Worm (Caenorhabditis elegans): ENCODE results near the gene mpk-2.

Gene mpk-2

ce11 chrII:5154540-5154939 is 50.6 kb downstream of the mpk-2 start, which contains the start of gene srb-12:
Gene srb-12 (minus strand): TSS chrII:5154640.
- TF ChIP-seq sup-37 (GFP tag; optimal IDR thresholded peaks at IDR 0.05) (no peak), ces-1 (GFP tag; optimal IDR thresholded peaks at IDR 0.05) (no peak), irx-1 (tag; optimal IDR thresholded peaks at IDR 0.05) (no peak), zip-4 (GFP tag; optimal IDR thresholded peaks at IDR 0.05) (no peak), pax-3 (tag; optimal IDR thresholded peaks at IDR 0.05) (no peak), ceh-63 (GFP tag; optimal IDR thresholded peaks at IDR 0.05) (no peak), pag-3 (tag; optimal IDR thresholded peaks at IDR 0.05; ENCODE audit: borderline replicate concordance, insufficient read depth) (no peak), mdl-1 (tag; optimal IDR thresholded peaks at IDR 0.05) (no peak), mep-1 (tag; optimal IDR thresholded peaks at IDR 0.05) (no peak), elt-2 (tag; optimal IDR thresholded peaks at IDR 0.05) (no peak), C34B4.2 (tag; optimal IDR thresholded peaks at IDR 0.05) (no peak)

ce11 chrII:5156983-5157382 is 53.1 kb downstream of the mpk-2 start, which contains the start of gene msp-45:
Gene msp-45 (minus strand): TSS chrII:5157083.
- TF ChIP-seq nhr-77 (tag; optimal IDR thresholded peaks at IDR 0.05): no peak
- TF ChIP-seq skn-1 (tag; optimal IDR thresholded peaks at IDR 0.05): no peak
- TF ChIP-seq unc-130 (tag; optimal IDR thresholded peaks at IDR 0.05): no peak
- TF ChIP-seq isw-1 (GFP tag; IDR thresholded peaks at IDR 0.05): no peak
- no peak for TF ChIP-seq mep-1 (tag; optimal IDR thresholded peaks at IDR 0.05)
- no peak for TF ChIP-seq grh-1 (GFP tag; IDR thresholded peaks at IDR 0.05)
- no peak for TF ChIP-seq mab-9 (GFP tag; IDR thresholded peaks at IDR 0.05)
- no peak for TF ChIP-seq sox-4 (tag; optimal IDR thresholded peaks at IDR 0.05)
- no peak for TF ChIP-seq nhr-19 (GFP tag; conservative IDR thresholded peaks at IDR 0.05)
- TF ChIP-seq pag-3 (tag; optimal IDR thresholded peaks at IDR 0.05; ENCODE audit: borderline replicate concordance, insufficient read depth): no peak
- TF ChIP-seq aha-1 (tag; optimal IDR thresholded peaks at IDR 0.05): no peak
- no peak for TF ChIP-seq elt-3 (tag; optimal IDR thresholded peaks at IDR 0.05)
- TF ChIP-seq fkh-8 (tag; optimal IDR thresholded peaks at IDR 0.05): no peak
- no peak for TF ChIP-seq ets-5 (GFP tag; IDR thresholded peaks at IDR 0.05)
- TF ChIP-seq ztf-4 (tag; optimal IDR thresholded peaks at IDR 0.05): no peak
- TF ChIP-seq fkh-4 (tag; optimal IDR thresholded peaks at IDR 0.05; ENCODE audit: borderline replicate concordance): no peak
- no peak for TF ChIP-seq unc-30 (tag; optimal IDR thresholded peaks at IDR 0.05)
- no peak for TF ChIP-seq ama-1 (optimal IDR thresholded peaks at IDR 0.05)
- TF ChIP-seq lin-14 (GFP tag; optimal IDR thresholded peaks at IDR 0.05): no peak

ce11 chrII:5157525-5157924 is 53.6 kb downstream of the mpk-2 start, which contains the start of gene srb-13:
Gene srb-13 (minus strand): TSS chrII:5157625.
- no peak for TF ChIP-seq dpl-1 (GFP tag; optimal IDR thresholded peaks at IDR 0.05)
